Fruit fly (Drosophila melanogaster) whole organism, embryonic: Measurements from ENCODE around the gene CG2059.

Source experiments
- Aef1 ChIP-seq: fragments of 200-800 bp; sonication (Bioruptor generic); IDR thresholded peaks from 3 replicates; pipeline ENCODE4 v1.3.6; 2022; ENCODE audit warnings: missing biosample characterization, missing genetic modification characterization
- B-H1 ChIP-seq: fragments of 200-800 bp; sonication (Bioruptor generic); IDR thresholded peaks from 3 replicates; pipeline ENCODE4 v1.3.6; 2022; ENCODE audit warnings: missing biosample characterization, missing genetic modification characterization
- CG10274 ChIP-seq: fragments of 200-800 bp; sonication (Bioruptor generic); optimal IDR thresholded peaks from 3 replicates; lab custom pipeline; 2017; ENCODE audit warnings: missing biosample characterization, mild to moderate bottlenecking, missing genetic modification characterization
- CG10543 ChIP-seq: fragments of 200-800 bp; sonication (Bioruptor generic); optimal IDR thresholded peaks from 3 replicates; lab custom pipeline; 2017; ENCODE audit warnings: missing biosample characterization, mild to moderate bottlenecking, missing genetic modification characterization, moderate library complexity
- CG12942 ChIP-seq: fragments of 200-800 bp; sonication (Bioruptor generic); optimal IDR thresholded peaks from 3 replicates; lab custom pipeline; 2016; ENCODE audit warnings: missing biosample characterization, missing genetic modification characterization
- CG13424 ChIP-seq: fragments of 200-800 bp; sonication (Bioruptor generic); optimal IDR thresholded peaks from 2 replicates; lab custom pipeline; 2019; ENCODE audit warnings: missing biosample characterization, mild to moderate bottlenecking, missing genetic modification characterization, moderate library complexity
- CG15073 ChIP-seq: fragments of 200-800 bp; sonication (Bioruptor generic); optimal IDR thresholded peaks from 2 replicates; lab custom pipeline; 2016; ENCODE audit warnings: missing biosample characterization, missing genetic modification characterization
- CG16779 ChIP-seq: fragments of 200-800 bp; sonication (Bioruptor generic); IDR thresholded peaks from 2 replicates; pipeline ENCODE4 v1.3.6; 2022; ENCODE audit warnings: missing biosample characterization, missing genetic modification characterization
- CG16815 ChIP-seq: fragments of 200-800 bp; sonication (Bioruptor generic); optimal IDR thresholded peaks from 3 replicates; lab custom pipeline; 2017; ENCODE audit warnings: missing biosample characterization, mild to moderate bottlenecking, missing genetic modification characterization
- CG17361 ChIP-seq: fragments of 200-800 bp; sonication (Bioruptor generic); IDR thresholded peaks from 3 replicates; pipeline ENCODE4 v1.3.6; 2022; ENCODE audit warnings: missing biosample characterization, missing genetic modification characterization
- CG17385 ChIP-seq: fragments of 200-800 bp; sonication (Bioruptor generic); optimal IDR thresholded peaks from 3 replicates; lab custom pipeline; 2018; ENCODE audit warnings: missing biosample characterization, mild to moderate bottlenecking, missing genetic modification characterization
- CG2875 ChIP-seq: fragments of 200-800 bp; sonication (Bioruptor generic); optimal IDR thresholded peaks from 2 replicates; lab custom pipeline; 2017; ENCODE audit warnings: missing biosample characterization, mild to moderate bottlenecking, missing genetic modification characterization, missing genetic modification reagents
- CG3163 ChIP-seq: fragments of 200-800 bp; sonication (Bioruptor generic); optimal IDR thresholded peaks from 3 replicates; lab custom pipeline; 2016; ENCODE audit warnings: missing biosample characterization, missing genetic modification characterization
- CG6765 ChIP-seq: fragments of 200-800 bp; sonication (Bioruptor generic); optimal IDR thresholded peaks from 3 replicates; lab custom pipeline; 2017; ENCODE audit warnings: missing biosample characterization, mild to moderate bottlenecking, missing genetic modification characterization
- CG7271 ChIP-seq: fragments of 200-800 bp; sonication (Bioruptor generic); optimal IDR thresholded peaks from 2 replicates; lab custom pipeline; 2018; ENCODE audit warnings: missing biosample characterization, mild to moderate bottlenecking, missing genetic modification characterization, moderate library complexity
- CG9609 ChIP-seq: fragments of 200-800 bp; sonication (Bioruptor generic); optimal IDR thresholded peaks from 3 replicates; lab custom pipeline; 2016; ENCODE audit warnings: missing biosample characterization, missing genetic modification characterization
- CG9727 ChIP-seq: fragments of 200-800 bp; sonication (Bioruptor generic); optimal IDR thresholded peaks from 3 replicates; lab custom pipeline; 2017; ENCODE audit warnings: missing biosample characterization, mild to moderate bottlenecking, missing genetic modification characterization
- CG9797 ChIP-seq: fragments of 200-800 bp; sonication (Bioruptor generic); optimal IDR thresholded peaks from 3 replicates; lab custom pipeline; 2018; ENCODE audit warnings: missing biosample characterization, mild to moderate bottlenecking, missing genetic modification characterization
- CTCF ChIP-seq: fragments of 200-800 bp; sonication (Bioruptor generic); optimal IDR thresholded peaks from 2 replicates; lab custom pipeline; 2017; ENCODE audit warnings: missing biosample characterization, mild to moderate bottlenecking, missing genetic modification characterization, moderate library complexity
- Dfd ChIP-seq, 2 experiments: fragments of >200 bp; optimal IDR thresholded peaks; 2 replicates each; lab custom pipeline; 2017; ENCODE audit warnings: missing biosample characterization in 2 of 2, missing genetic modification characterization in 2 of 2
- Dip3 ChIP-seq: fragments of 200-800 bp; sonication (Bioruptor generic); optimal IDR thresholded peaks from 3 replicates; lab custom pipeline; 2016; ENCODE audit warnings: missing biosample characterization, missing genetic modification characterization
- Dp ChIP-seq: fragments of 200-800 bp; sonication (Bioruptor generic); optimal IDR thresholded peaks from 2 replicates; lab custom pipeline; 2018; ENCODE audit warnings: missing biosample characterization, mild to moderate bottlenecking, missing genetic modification characterization, moderate library complexity
- Elba2 ChIP-seq: fragments of 200-800 bp; sonication (Bioruptor generic); optimal IDR thresholded peaks from 3 replicates; lab custom pipeline; 2016; ENCODE audit warnings: missing biosample characterization, missing genetic modification characterization
- HLH54F ChIP-seq: fragments of 200-800 bp; sonication (Bioruptor generic); optimal IDR thresholded peaks from 3 replicates; lab custom pipeline; 2016; ENCODE audit warnings: missing biosample characterization, missing genetic modification characterization
- Kr ChIP-seq: fragments of 200-800 bp; sonication (Bioruptor generic); optimal IDR thresholded peaks from 2 replicates; lab custom pipeline; 2017; ENCODE audit warnings: missing biosample characterization, mild to moderate bottlenecking, missing genetic modification characterization
- MBD-R2 ChIP-seq: fragments of 200-800 bp; sonication (Bioruptor generic); IDR thresholded peaks from 2 replicates; pipeline ENCODE4 v1.3.6; 2022; ENCODE audit warnings: missing biosample characterization, missing genetic modification characterization
- MESR4 ChIP-seq: fragments of 200-800 bp; sonication (Bioruptor generic); optimal IDR thresholded peaks from 2 replicates; lab custom pipeline; 2018; ENCODE audit warnings: missing biosample characterization, mild to moderate bottlenecking, missing genetic modification characterization, moderate library complexity
- Meics ChIP-seq: fragments of 200-800 bp; sonication (Bioruptor generic); optimal IDR thresholded peaks from 2 replicates; lab custom pipeline; 2017; ENCODE audit warnings: missing biosample characterization, mild to moderate bottlenecking, missing genetic modification characterization
- NC2α ChIP-seq: fragments of 200-800 bp; sonication (Bioruptor generic); optimal IDR thresholded peaks from 2 replicates; lab custom pipeline; 2016; ENCODE audit warnings: missing biosample characterization, missing genetic modification characterization
- Ptx1 ChIP-seq: fragments of 200-800 bp; sonication (Bioruptor generic); IDR thresholded peaks from 2 replicates; pipeline ENCODE4 v1.3.6; 2022; ENCODE audit warnings: missing biosample characterization, missing genetic modification characterization
- Stat92E ChIP-seq, 3 experiments: fragments of >200 bp in 2 of 3; fragments of 200-800 bp in 1 of 3; sonication (Bioruptor generic) in 1 of 3; optimal IDR thresholded peaks; 2 replicates each; lab custom pipeline; 2017 to 2019; ENCODE audit warnings: missing biosample characterization in 3 of 3, missing genetic modification characterization in 3 of 3, mild to moderate bottlenecking in 1 of 3, moderate library complexity in 1 of 3
- Trl ChIP-seq, 3 experiments: fragments of >200 bp in 2 of 3; fragments of 200-800 bp in 1 of 3; sonication (Bioruptor generic) in 1 of 3; optimal IDR thresholded peaks; 2 replicates in 1 of 3; 3 replicates in 2 of 3; lab custom pipeline; 2016 to 2017; ENCODE audit warnings: missing biosample characterization in 1 of 3, missing genetic modification characterization in 1 of 3
- bowl ChIP-seq: fragments of 200-800 bp; sonication (Bioruptor generic); IDR thresholded peaks from 2 replicates; pipeline ENCODE4 v1.3.6; 2022; ENCODE audit warnings: missing biosample characterization, missing genetic modification characterization
- chif ChIP-seq, 2 experiments: fragments of 200-800 bp; sonication (Bioruptor generic); optimal IDR thresholded peaks; 3 replicates each; lab custom pipeline; 2016; ENCODE audit warnings: missing biosample characterization in 2 of 2, missing genetic modification characterization in 2 of 2
- croc ChIP-seq: fragments of 200-800 bp; sonication (Bioruptor generic); conservative IDR thresholded peaks from 3 replicates; pipeline ENCODE4 v1.3.6; 2022; ENCODE audit warnings: missing biosample characterization, missing genetic modification characterization
- dan ChIP-seq: fragments of 200-800 bp; sonication (Bioruptor generic); IDR thresholded peaks from 2 replicates; pipeline ENCODE4 v1.3.6; 2022; ENCODE audit warnings: missing biosample characterization, missing genetic modification characterization
- disco-r ChIP-seq: fragments of 200-800 bp; sonication (Bioruptor generic); optimal IDR thresholded peaks from 2 replicates; lab custom pipeline; 2016; ENCODE audit warnings: missing biosample characterization, missing genetic modification characterization
- gsb-n ChIP-seq: fragments of 200-800 bp; sonication (Bioruptor generic); optimal IDR thresholded peaks from 3 replicates; lab custom pipeline; 2018; ENCODE audit warnings: missing biosample characterization, mild to moderate bottlenecking, missing genetic modification characterization
- pb ChIP-seq: fragments of 200-800 bp; sonication (Bioruptor generic); optimal IDR thresholded peaks from 3 replicates; lab custom pipeline; 2016; ENCODE audit warnings: missing biosample characterization, missing genetic modification characterization
- phol ChIP-seq: fragments of 200-800 bp; sonication (Bioruptor generic); optimal IDR thresholded peaks from 3 replicates; lab custom pipeline; 2018; ENCODE audit warnings: missing biosample characterization, mild to moderate bottlenecking, missing genetic modification characterization, moderate library complexity
- schlank ChIP-seq: fragments of 200-800 bp; sonication (Bioruptor generic); optimal IDR thresholded peaks from 2 replicates; lab custom pipeline; 2018; ENCODE audit warnings: missing biosample characterization, mild to moderate bottlenecking, missing genetic modification characterization
- slou ChIP-seq: fragments of 200-800 bp; sonication (Bioruptor generic); optimal IDR thresholded peaks from 3 replicates; lab custom pipeline; 2016; ENCODE audit warnings: missing biosample characterization, missing genetic modification characterization
- sug ChIP-seq: fragments of 200-800 bp; optimal IDR thresholded peaks from 2 replicates; lab custom pipeline; 2019; ENCODE audit warnings: missing biosample characterization, mild to moderate bottlenecking, missing genetic modification characterization, moderate library complexity
- tna ChIP-seq: fragments of 200-800 bp; sonication (Bioruptor generic); IDR thresholded peaks from 2 replicates; pipeline ENCODE4 v1.3.6; 2022; ENCODE audit warnings: missing biosample characterization, missing genetic modification characterization; ENCODE audit not compliant: partially characterized antibody
- tup ChIP-seq: fragments of 200-800 bp; sonication (Bioruptor generic); optimal IDR thresholded peaks from 2 replicates; lab custom pipeline; 2016; ENCODE audit warnings: missing biosample characterization, mild to moderate bottlenecking, missing genetic modification characterization, moderate library complexity
- vnd ChIP-seq: fragments of 200-800 bp; sonication (Bioruptor generic); IDR thresholded peaks from 3 replicates; pipeline ENCODE4 v1.3.6; 2022; ENCODE audit warnings: missing biosample characterization, missing genetic modification characterization; ENCODE audit not compliant: partially characterized antibody
- zfh1 ChIP-seq: fragments of 200-800 bp; sonication (Bioruptor generic); IDR thresholded peaks from 3 replicates; pipeline ENCODE4 v1.3.6; 2022; ENCODE audit warnings: missing biosample characterization, missing genetic modification characterization

Gene CG2059

dm6 chrX:7333298-7333743 lies 47.2 kb downstream of the CG2059 start (continued):
- no peak for TF ChIP-seq CG17361 (GFP tag; lab: Robert Waterston, UW)
- TF ChIP-seq CG9727 (GFP tag; lab: Kevin White, UChicago), result peak; percentile 33
- peak; percentile 54 for TF ChIP-seq gsb-n (tag; lab: Kevin White, UChicago)
- no peak for TF ChIP-seq tna (GFP tag; lab: Robert Waterston, UW)
- TF ChIP-seq pb (GFP tag; lab: Kevin White, UChicago), result peak; percentile 9
- no peak for TF ChIP-seq Dfd (GFP tag; optimal IDR thresholded peaks at IDR 0.05; lab: Kevin White, UChicago)

dm6 chrX:7333858-7334800 lies 48.0 kb downstream of the CG2059 start:
- TF ChIP-seq NC2α (GFP tag; lab: Kevin White, UChicago), result no peak
- TF ChIP-seq B-H1 (GFP tag; lab: Robert Waterston, UW), result no peak
- no peak for TF ChIP-seq CG6765 (GFP tag; lab: Kevin White, UChicago)
- peak; percentile 68 for TF ChIP-seq Meics (GFP tag; lab: Kevin White, UChicago)
- TF ChIP-seq Trl (optimal IDR thresholded peaks at IDR 0.05; lab: Kevin White, UChicago), result no peak
- peak; percentile 28 for TF ChIP-seq Trl (GFP tag; optimal IDR thresholded peaks at IDR 0.05; lab: Kevin White, UChicago)
- TF ChIP-seq CG7271 (tag; lab: Kevin White, UChicago), result no peak
- TF ChIP-seq Aef1 (GFP tag; lab: Robert Waterston, UW), result peak; percentile 25; the same call in 2 of the 3 replicates
- no peak for TF ChIP-seq CG9797 (GFP tag; lab: Kevin White, UChicago)
- TF ChIP-seq Ptx1 (GFP tag; lab: Robert Waterston, UW), result 0 out of 2 replicates have a peak, but pooled peaks have one; percentile 8
- peak; percentile 9 for TF ChIP-seq CG3163 (GFP tag; lab: Kevin White, UChicago)
- TF ChIP-seq chif (GFP tag; optimal IDR thresholded peaks at IDR 0.05; lab: Kevin White, UChicago), result peak in 1 of 2 experiments; percentile 52
- no peak for TF ChIP-seq MESR4 (GFP tag; lab: Kevin White, UChicago)
- TF ChIP-seq CG15073, result no peak
- TF ChIP-seq CG13424 (tag; lab: Kevin White, UChicago), result no peak
- peak; percentile 17 for TF ChIP-seq CG12942 (GFP tag; lab: Kevin White, UChicago)
- TF ChIP-seq slou (GFP tag; lab: Kevin White, UChicago), result peak; percentile 61
- no peak for TF ChIP-seq tup (GFP tag; lab: Kevin White, UChicago)
- TF ChIP-seq CG16815 (GFP tag; lab: Kevin White, UChicago), result peak; percentile 6
- no peak for TF ChIP-seq bowl (GFP tag; lab: Robert Waterston, UW)
- TF ChIP-seq croc, result no peak
- TF ChIP-seq schlank (tag; lab: Kevin White, UChicago), result no peak
- TF ChIP-seq zfh1 (GFP tag; lab: Robert Waterston, UW), result peak; percentile 41; the same call in 1 of the 3 replicates
- TF ChIP-seq dan, result no peak
- peak; percentile 58 for TF ChIP-seq Dip3 (GFP tag; lab: Kevin White, UChicago)
- no peak for TF ChIP-seq CG10274 (GFP tag; lab: Kevin White, UChicago)
- TF ChIP-seq CTCF (GFP tag; lab: Kevin White, UChicago), result no peak
- no peak for TF ChIP-seq CG17385 (GFP tag; lab: Kevin White, UChicago)
- no peak for TF ChIP-seq Stat92E (GFP tag; optimal IDR thresholded peaks at IDR 0.05; lab: Kevin White, UChicago)
- no peak for TF ChIP-seq sug (tag; lab: Kevin White, UChicago)
- no peak for TF ChIP-seq MBD-R2 (GFP tag; lab: Robert Waterston, UW)
- TF ChIP-seq Kr (GFP tag; lab: Kevin White, UChicago), result peak; percentile 59
- TF ChIP-seq CG10543, result no peak
- peak; percentile 29 for TF ChIP-seq disco-r (GFP tag; lab: Kevin White, UChicago)
- TF ChIP-seq CG16779, result no peak
- TF ChIP-seq HLH54F (GFP tag; lab: Kevin White, UChicago), result peak; percentile 42
- TF ChIP-seq Dp (GFP tag; lab: Kevin White, UChicago), result no peak
- TF ChIP-seq vnd (GFP tag; lab: Robert Waterston, UW), result no peak
- no peak for TF ChIP-seq Elba2 (GFP tag; lab: Kevin White, UChicago)
- TF ChIP-seq CG9609 (GFP tag; lab: Kevin White, UChicago), result peak; percentile 54
- no peak for TF ChIP-seq phol
- no peak for TF ChIP-seq CG2875 (GFP tag; lab: Kevin White, UChicago)
